Worm (Caenorhabditis elegans): ENCODE results near the gene Y82E9BR.6.

DNA sequence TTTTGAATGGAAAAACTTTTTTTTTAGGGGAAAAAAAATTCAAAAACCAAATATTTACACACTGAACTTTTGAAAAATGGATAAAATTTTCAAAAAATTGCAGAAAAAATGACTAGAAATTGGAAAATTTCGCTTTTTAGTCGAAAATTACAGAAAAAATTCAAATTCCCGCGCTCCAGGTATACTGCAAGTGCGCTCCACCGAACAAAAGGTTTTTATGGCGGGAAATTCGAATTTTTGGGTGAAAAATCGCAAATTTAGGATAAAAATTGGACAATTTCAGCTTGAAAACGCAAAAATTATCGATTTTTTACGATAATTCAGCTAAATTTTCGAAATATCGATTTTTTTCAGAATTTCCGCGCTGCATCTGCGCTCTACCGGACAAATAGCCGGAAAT, 48.3 kb downstream of the Y82E9BR.6 start:
- TF ChIP-seq tab-1 (GFP tag; IDR thresholded peaks at IDR 0.05) = no peak
- TF ChIP-seq ztf-23 (GFP tag; IDR thresholded peaks at IDR 0.05) = no peak
- TF ChIP-seq flt-1 (GFP tag; IDR thresholded peaks at IDR 0.05) = no peak
- TF ChIP-seq klf-2 (GFP tag; conservative IDR thresholded peaks at IDR 0.05) = no peak
- TF ChIP-seq med-1 (GFP tag; optimal IDR thresholded peaks at IDR 0.05; ENCODE audit: insufficient read depth) = no peak
- no peak for TF ChIP-seq cog-1 (tag; optimal IDR thresholded peaks at IDR 0.05)
- TF ChIP-seq T22C8.4 (GFP tag; IDR thresholded peaks at IDR 0.05) = peak; percentile 65
- TF ChIP-seq ref-1 (GFP tag; conservative IDR thresholded peaks at IDR 0.05) = no peak
- TF ChIP-seq ztf-29 (GFP tag; IDR thresholded peaks at IDR 0.05) = no peak

All from whole organism, midembryonic.